Worm (Caenorhabditis elegans) whole organism, L3 larva: ENCODE results near the gene col-132.

ENCODE experiments used
- ama-1 ChIP-seq: fragments of 150-350 bp; optimal IDR thresholded peaks from 2 replicates; lab custom pipeline; 2018
- jun-1 ChIP-seq: fragments of 150-350 bp; optimal IDR thresholded peaks from 2 replicates; lab custom pipeline; 2014; ENCODE audit warnings: missing biosample characterization, missing genetic modification reagents, missing genetic modification characterization
- nhr-25 ChIP-seq: sonication (generic microtip); optimal IDR thresholded peaks from 2 replicates; lab custom pipeline; 2017; ENCODE audit warnings: missing biosample characterization, missing genetic modification characterization

- TF ChIP-seq jun-1 (no peak), ama-1 (no peak), nhr-25 (tag; lab: Kevin White, UChicago) (no peak)
Observed at ce11 chrIV:13125999-13126398, 35.1 kb upstream of the col-132 start.
